Worm (Caenorhabditis elegans): ENCODE data around the gene kel-10.

DNA sequence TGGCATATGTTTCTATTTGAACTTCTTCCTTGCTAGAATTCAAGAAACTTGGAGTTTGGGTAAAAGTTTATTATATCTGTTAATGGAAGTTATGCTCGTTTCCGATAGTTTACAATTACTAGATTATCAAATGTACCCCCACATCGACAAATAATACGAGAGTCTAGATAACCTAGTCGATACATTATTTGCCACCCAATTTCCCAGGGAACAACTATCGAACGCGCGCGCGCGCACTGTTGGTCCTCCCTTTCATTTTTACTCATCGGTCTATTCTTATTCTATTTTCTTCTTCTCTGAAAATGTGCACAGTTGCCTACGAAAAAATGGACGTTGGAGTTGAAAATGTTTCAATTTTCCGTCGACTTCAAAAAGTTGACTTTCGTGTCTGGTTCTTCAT lies 40.7 kb downstream of the kel-10 start, which contains the start of gene T16G12.13:
- no peak for TF ChIP-seq dao-5 (tag; optimal IDR thresholded peaks at IDR 0.05)
- no peak for TF ChIP-seq W03F9.2 (tag; optimal IDR thresholded peaks at IDR 0.05)

Data from whole organism, L4/young adult.